Worm (Caenorhabditis elegans): ENCODE data around the gene K10B3.1.

The K10B3.1 gene

ce11 chrX:3116033-3116876 is 19.0 kb upstream of the K10B3.1 start, which contains the start of gene mai-1 (continued):
- no peak for TF ChIP-seq snpc-4 (tag; optimal IDR thresholded peaks at IDR 0.05)
- no peak for TF ChIP-seq ceh-16 (tag; optimal IDR thresholded peaks at IDR 0.05)

- no peak for TF ChIP-seq ama-1 (optimal IDR thresholded peaks at IDR 0.05)
- TF ChIP-seq unc-55 (GFP tag; optimal IDR thresholded peaks at IDR 0.05): no peak
- no peak for TF ChIP-seq Y55F3AM.14 (GFP tag; optimal IDR thresholded peaks at IDR 0.05)
- TF ChIP-seq blmp-1 (tag; optimal IDR thresholded peaks at IDR 0.05; ENCODE audit: insufficient read depth): peak; percentile 58
- TF ChIP-seq fos-1 (tag; optimal IDR thresholded peaks at IDR 0.05): peak; percentile 30
- TF ChIP-seq gmeb-1 (tag; optimal IDR thresholded peaks at IDR 0.05): peak; percentile 33
- peak; percentile 65 for TF ChIP-seq sma-3 (GFP tag; optimal IDR thresholded peaks at IDR 0.05)
- TF ChIP-seq dmd-4 (tag; optimal IDR thresholded peaks at IDR 0.05): no peak
- peak; percentile 27 for TF ChIP-seq sma-9 (GFP tag; optimal IDR thresholded peaks at IDR 0.05)
- TF ChIP-seq sma-9 (tag; optimal IDR thresholded peaks at IDR 0.05): no peak
- no peak for TF ChIP-seq nhr-25 (tag; optimal IDR thresholded peaks at IDR 0.05)
- no peak for TF ChIP-seq zag-1 (tag; optimal IDR thresholded peaks at IDR 0.05)
- TF ChIP-seq elt-3 (tag; optimal IDR thresholded peaks at IDR 0.05): no peak
- no peak for TF ChIP-seq F13H6.1 (tag; optimal IDR thresholded peaks at IDR 0.05)
- no peak for TF ChIP-seq unc-39 (tag; optimal IDR thresholded peaks at IDR 0.05)
- no peak for TF ChIP-seq lin-11 (tag; optimal IDR thresholded peaks at IDR 0.05)
- TF ChIP-seq ztf-4 (tag; optimal IDR thresholded peaks at IDR 0.05): no peak
- no peak for TF ChIP-seq R02D3.7 (tag; optimal IDR thresholded peaks at IDR 0.05)
- TF ChIP-seq nhr-10 (tag; optimal IDR thresholded peaks at IDR 0.05): no peak
- no peak for TF ChIP-seq ztf-1 (GFP tag; conservative IDR thresholded peaks at IDR 0.05)
- TF ChIP-seq unc-62 (GFP tag; optimal IDR thresholded peaks at IDR 0.05): no peak
- TF ChIP-seq nhr-21 (tag; optimal IDR thresholded peaks at IDR 0.05): peak; percentile 49
- TF ChIP-seq skn-1 (tag; optimal IDR thresholded peaks at IDR 0.05): peak; percentile 53
- no peak for TF ChIP-seq nhr-11 (tag; optimal IDR thresholded peaks at IDR 0.05)
- no peak for TF ChIP-seq ceh-82 (tag; optimal IDR thresholded peaks at IDR 0.05)
- peak; percentile 62 for TF ChIP-seq crh-2 (tag; optimal IDR thresholded peaks at IDR 0.05)
- TF ChIP-seq snpc-4 (tag; optimal IDR thresholded peaks at IDR 0.05): no peak
- TF ChIP-seq ZK546.5 (tag; optimal IDR thresholded peaks at IDR 0.05): no peak
- TF ChIP-seq nhr-23 (tag; optimal IDR thresholded peaks at IDR 0.05): no peak
- TF ChIP-seq lin-39 (tag; optimal IDR thresholded peaks at IDR 0.05): no peak
- no peak for TF ChIP-seq nhr-6 (tag; optimal IDR thresholded peaks at IDR 0.05)
- no peak for TF ChIP-seq aly-2 (tag; optimal IDR thresholded peaks at IDR 0.05)
- no peak for TF ChIP-seq nhr-12 (tag; optimal IDR thresholded peaks at IDR 0.05)
- no peak for TF ChIP-seq alr-1 (tag; optimal IDR thresholded peaks at IDR 0.05)
- TF ChIP-seq sem-4 (tag; optimal IDR thresholded peaks at IDR 0.05): no peak
- peak in 1 of 2 experiments; percentile 35 for TF ChIP-seq lsy-2 (tag; optimal IDR thresholded peaks at IDR 0.05)
- no peak for TF ChIP-seq lin-13 (GFP tag; optimal IDR thresholded peaks at IDR 0.05)
- no peak for TF ChIP-seq mdl-1 (tag; optimal IDR thresholded peaks at IDR 0.05)
Measured at ce11 chrX:3117204-3117603, 18.1 kb upstream of the K10B3.1 start.

- no peak for TF ChIP-seq nhr-11 (tag; optimal IDR thresholded peaks at IDR 0.05)
- no peak for TF ChIP-seq ama-1 (optimal IDR thresholded peaks at IDR 0.05)
- no peak for TF ChIP-seq nhr-129 (tag; optimal IDR thresholded peaks at IDR 0.05)
- no peak for TF ChIP-seq mdl-1 (tag; optimal IDR thresholded peaks at IDR 0.05)
- no peak for TF ChIP-seq ztf-4 (tag; optimal IDR thresholded peaks at IDR 0.05)
- TF ChIP-seq mab-5 (tag; optimal IDR thresholded peaks at IDR 0.05): no peak
- TF ChIP-seq fos-1 (tag; optimal IDR thresholded peaks at IDR 0.05): no peak
- TF ChIP-seq unc-62 (GFP tag; optimal IDR thresholded peaks at IDR 0.05): no peak
- no peak for TF ChIP-seq blmp-1 (tag; optimal IDR thresholded peaks at IDR 0.05; ENCODE audit: insufficient read depth)
- TF ChIP-seq nhr-6 (tag; optimal IDR thresholded peaks at IDR 0.05): no peak
- no peak for TF ChIP-seq C34F6.9 (tag; optimal IDR thresholded peaks at IDR 0.05)
- TF ChIP-seq nhr-12 (tag; optimal IDR thresholded peaks at IDR 0.05): no peak
- no peak for TF ChIP-seq dmd-4 (tag; optimal IDR thresholded peaks at IDR 0.05)
- TF ChIP-seq zag-1 (tag; optimal IDR thresholded peaks at IDR 0.05): no peak
Measured at ce11 chrX:3118596-3119287, 16.5 kb upstream of the K10B3.1 start.

All from whole organism, L2 larva.